Worm (Caenorhabditis elegans): ENCODE results near the gene F54D5.17.

The F54D5.17 gene

DNA sequence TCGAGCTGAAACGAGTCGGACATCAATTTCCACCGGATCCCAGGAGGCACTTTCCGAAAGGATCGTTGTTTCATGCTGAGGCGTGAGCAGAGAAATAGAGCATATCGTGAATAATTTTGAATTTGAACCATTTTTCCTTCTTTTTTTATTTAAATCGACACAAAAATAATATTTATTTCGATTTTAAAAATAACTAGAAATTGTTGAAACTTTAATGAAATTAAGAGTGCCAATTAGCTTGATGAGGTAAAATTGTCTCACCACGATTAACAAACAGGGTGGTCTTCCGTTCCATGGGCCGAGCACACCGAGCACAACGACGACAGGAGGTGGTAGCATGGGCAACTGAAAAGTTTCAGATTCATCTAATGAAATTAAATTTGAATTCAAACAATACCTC lies 31.9 kb downstream of the F54D5.17 start:
- no peak for TF ChIP-seq nhr-11 (tag; optimal IDR thresholded peaks at IDR 0.05)
- TF ChIP-seq nhr-237 (tag; optimal IDR thresholded peaks at IDR 0.05) = no peak
- TF ChIP-seq nhr-28 (tag; optimal IDR thresholded peaks at IDR 0.05) = no peak

- TF ChIP-seq nhr-11 (tag; optimal IDR thresholded peaks at IDR 0.05) = no peak
- no peak for TF ChIP-seq fos-1 (tag; optimal IDR thresholded peaks at IDR 0.05)
- TF ChIP-seq ceh-82 (tag; optimal IDR thresholded peaks at IDR 0.05) = no peak
- no peak for TF ChIP-seq pqm-1 (tag; optimal IDR thresholded peaks at IDR 0.05)
These were observed 35.1 kb downstream of the F54D5.17 start for ce11 chrII:11591558-11591957.

DNA sequence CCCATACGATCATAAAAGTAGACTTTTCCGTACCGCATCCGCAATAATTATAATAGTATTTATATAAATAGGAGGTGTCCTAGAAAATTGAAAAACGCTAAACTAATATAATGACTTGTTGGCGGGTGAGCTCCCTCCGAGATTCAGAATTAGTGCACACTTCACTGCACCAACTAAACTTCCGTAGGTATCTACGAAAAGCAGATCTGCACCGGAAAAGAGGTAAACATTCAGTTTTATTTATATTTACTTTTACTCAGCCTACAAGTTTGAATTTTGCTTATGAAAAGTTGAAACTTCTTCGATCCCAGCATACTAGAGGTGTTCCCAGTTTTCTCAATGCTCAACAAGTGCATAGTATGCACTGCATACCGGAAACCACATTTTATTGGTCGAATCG lies 35.6 kb downstream of the F54D5.17 start, which contains the start of gene F07A11.1:
Gene F07A11.1 (minus strand): TSS at position 101 of the 400 bp plus-strand sequence.
- no peak for TF ChIP-seq nhr-28 (tag; optimal IDR thresholded peaks at IDR 0.05)
- TF ChIP-seq nhr-76 (tag; optimal IDR thresholded peaks at IDR 0.05) = no peak

- peak; percentile 45 for TF ChIP-seq mdl-1 (tag; optimal IDR thresholded peaks at IDR 0.05)
- no peak for TF ChIP-seq lsy-12 (tag; optimal IDR thresholded peaks at IDR 0.05)
- peak; percentile 24 for TF ChIP-seq lin-39 (tag; optimal IDR thresholded peaks at IDR 0.05)
- peak; percentile 1 for TF ChIP-seq lin-15B (tag; optimal IDR thresholded peaks at IDR 0.05)
These were observed 39.0 kb downstream of the F54D5.17 start, which contains the start of gene gfat-1 for ce11 chrII:11595368-11595996. TSS of gene gfat-1 (minus strand) at chrII:11595418.

ce11 chrII:11596157-11596740 lies 39.8 kb downstream of the F54D5.17 start:
- TF ChIP-seq elt-2 (tag; optimal IDR thresholded peaks at IDR 0.05) (peak; percentile 73), hmg-11 (tag; optimal IDR thresholded peaks at IDR 0.05) (no peak), ceh-16 (tag; optimal IDR thresholded peaks at IDR 0.05) (no peak), ceh-28 (tag; optimal IDR thresholded peaks at IDR 0.05) (peak; percentile 23), tbx-2 (tag; optimal IDR thresholded peaks at IDR 0.05) (no peak), nhr-11 (tag; optimal IDR thresholded peaks at IDR 0.05) (no peak), pqm-1 (tag; optimal IDR thresholded peaks at IDR 0.05) (peak; percentile 27), ama-1 (optimal IDR thresholded peaks at IDR 0.05) (no peak), mdl-1 (tag; optimal IDR thresholded peaks at IDR 0.05) (no peak)

DNA sequence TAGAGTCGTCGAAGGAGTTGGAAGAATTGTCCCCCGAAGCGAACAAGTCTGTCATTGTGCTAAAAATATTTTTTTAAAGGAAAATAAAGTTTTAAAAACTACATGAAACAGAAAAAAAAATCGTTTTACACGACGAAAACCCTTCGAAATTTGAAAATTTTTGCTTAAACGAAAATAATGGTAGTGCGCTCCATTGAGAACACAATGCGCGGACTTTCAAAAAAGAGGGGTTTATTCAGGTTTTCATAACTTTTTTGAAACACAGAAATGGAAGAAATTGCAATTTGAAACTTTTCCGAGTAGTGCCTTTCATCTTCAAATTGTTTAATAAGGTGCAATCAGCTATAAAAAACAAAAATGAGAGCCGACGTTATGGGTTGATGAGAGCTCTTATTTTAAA lies 43.3 kb downstream of the F54D5.17 start, which contains the start of gene npp-5:
Gene npp-5 (minus strand): TSS at position 59 of the 400 bp plus-strand sequence.
- TF ChIP-seq eor-1 (tag; optimal IDR thresholded peaks at IDR 0.05) (no peak), nfya-1 (tag; optimal IDR thresholded peaks at IDR 0.05; ENCODE audit: insufficient read depth) (peak; percentile 65), pha-4 (tag; optimal IDR thresholded peaks at IDR 0.05) (peak; percentile 58)

DNA sequence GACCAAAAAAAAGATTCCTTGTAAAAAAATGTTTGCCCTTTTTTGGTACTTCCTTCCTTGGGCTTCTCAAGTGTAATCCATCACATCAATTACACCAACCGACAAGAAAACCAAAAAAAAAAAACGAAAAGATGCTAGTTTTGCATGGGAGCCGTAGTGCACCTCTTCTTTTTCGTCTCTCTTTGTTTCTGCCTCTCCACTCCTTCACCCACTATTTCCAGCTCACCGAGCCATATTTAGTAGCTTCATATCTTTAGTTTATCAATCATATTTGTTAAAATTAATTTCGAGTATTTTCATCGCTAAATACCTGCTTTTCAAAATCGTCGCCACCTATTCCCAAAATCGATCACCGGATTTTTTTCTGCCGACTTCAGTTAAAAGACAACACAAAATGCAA lies 44.3 kb downstream of the F54D5.17 start, which contains the start of gene F07A11.4:
Gene F07A11.4 (plus strand): TSS at position 301 of the 400 bp plus-strand sequence.
- TF ChIP-seq lin-39 (tag; optimal IDR thresholded peaks at IDR 0.05) (peak; percentile 7), aly-2 (tag; optimal IDR thresholded peaks at IDR 0.05) (no peak)

- no peak for TF ChIP-seq nhr-25 (tag; optimal IDR thresholded peaks at IDR 0.05)
- TF ChIP-seq nfya-1 (tag; optimal IDR thresholded peaks at IDR 0.05; ENCODE audit: insufficient read depth) = peak; percentile 68
- no peak for TF ChIP-seq eor-1 (tag; optimal IDR thresholded peaks at IDR 0.05)
- peak; percentile 25 for TF ChIP-seq pha-4 (tag; optimal IDR thresholded peaks at IDR 0.05)
- TF ChIP-seq fkh-10 (GFP tag; optimal IDR thresholded peaks at IDR 0.05) = no peak
- no peak for TF ChIP-seq sea-2 (GFP tag; optimal IDR thresholded peaks at IDR 0.05)
These were observed 46.0 kb downstream of the F54D5.17 start for ce11 chrII:11602387-11602960.

All from whole organism, L3 larva.